Worm (Caenorhabditis elegans): ENCODE results near the gene Y38E10A.1.

DNA sequence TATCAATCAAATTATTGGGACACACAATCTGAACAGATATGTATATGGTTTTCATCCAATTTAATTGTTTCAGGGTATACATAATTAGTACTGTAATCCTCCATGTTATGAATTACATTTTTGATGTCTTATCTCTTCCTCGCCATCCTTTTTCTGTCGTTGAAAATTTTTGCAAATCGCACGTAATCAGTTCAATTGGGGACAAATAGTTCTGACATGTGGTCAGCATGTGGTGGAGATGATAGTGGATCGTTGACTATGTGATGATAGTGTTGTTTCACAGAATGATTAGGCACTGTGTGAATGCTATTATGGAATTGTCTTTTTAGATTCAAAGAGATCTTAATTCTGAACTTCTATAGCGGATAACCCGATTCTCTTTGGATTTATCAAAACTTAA is 45.0 kb upstream of the Y38E10A.1 start:
- TF ChIP-seq dao-5 (tag; optimal IDR thresholded peaks at IDR 0.05) (no peak), him-1 (tag; optimal IDR thresholded peaks at IDR 0.05) (no peak)
